Worm (Caenorhabditis elegans) whole organism, L4 larva: Measurements from ENCODE around the gene msp-36.

Source experiments
- F26F4.8 ChIP-seq: fragments of 200-800 bp; sonication (Bioruptor generic); conservative IDR thresholded peaks from 2 replicates; pipeline ENCODE4 v1.3.6; 2022; ENCODE audit warnings: missing genetic modification characterization, missing compliant biosample characterization
- F49E8.2 ChIP-seq: sonication (generic microtip); optimal IDR thresholded peaks from 2 replicates; lab custom pipeline; 2016; ENCODE audit warnings: missing compliant biosample characterization, mild to moderate bottlenecking, missing genetic modification characterization, borderline replicate concordance
- Y105C5A.15 ChIP-seq: fragments of 200-800 bp; sonication (Bioruptor generic); IDR thresholded peaks from 2 replicates; pipeline ENCODE4 v1.3.6; 2022; ENCODE audit warnings: missing genetic modification characterization, missing compliant biosample characterization
- Y5F2A.4 ChIP-seq: fragments of 200-800 bp; sonication (Bioruptor generic); optimal IDR thresholded peaks from 2 replicates; lab custom pipeline; 2018; ENCODE audit warnings: mild to moderate bottlenecking, missing genetic modification characterization, missing compliant biosample characterization
- Y75B8A.6 ChIP-seq: fragments of 200-800 bp; sonication (Bioruptor generic); IDR thresholded peaks from 2 replicates; pipeline ENCODE4 v1.3.6; 2022; ENCODE audit warnings: missing genetic modification reagents, missing genetic modification characterization, missing compliant biosample characterization
- ZK546.5 ChIP-seq, 2 experiments: sonication (generic microtip); optimal IDR thresholded peaks; 2 replicates each; lab custom pipeline; 2017; ENCODE audit warnings: missing biosample characterization in 2 of 2, missing genetic modification characterization in 2 of 2
- daf-12 ChIP-seq: fragments of 150-350 bp; optimal IDR thresholded peaks from 2 replicates; lab custom pipeline; 2014; ENCODE audit warnings: missing biosample characterization, missing genetic modification reagents, missing genetic modification characterization
- daf-16 ChIP-seq, 3 experiments: sonication (generic microtip); optimal IDR thresholded peaks; 2 replicates each; lab custom pipeline; 2016 to 2017; ENCODE audit warnings: missing genetic modification characterization in 3 of 3, missing genetic modification reagents in 3 of 3, mild to moderate bottlenecking in 2 of 3, missing compliant biosample characterization in 2 of 3, missing biosample characterization in 1 of 3, moderate library complexity in 1 of 3
- daf-19 ChIP-seq: fragments of 200-800 bp; sonication (Bioruptor generic); conservative IDR thresholded peaks from 2 replicates; pipeline ENCODE4 v1.3.6; 2022; ENCODE audit warnings: missing genetic modification characterization, missing compliant biosample characterization
- daf-8 ChIP-seq: fragments of 200-800 bp; sonication (Bioruptor generic); IDR thresholded peaks from 2 replicates; pipeline ENCODE4 v1.3.6; 2022; ENCODE audit warnings: missing genetic modification characterization, missing compliant biosample characterization
- dmd-6 ChIP-seq: fragments of 200-800 bp; sonication (Bioruptor generic); IDR thresholded peaks from 2 replicates; pipeline ENCODE4 v1.3.6; 2022; ENCODE audit warnings: missing genetic modification reagents, missing genetic modification characterization, missing compliant biosample characterization
- dpl-1 ChIP-seq: fragments of 150-350 bp; optimal IDR thresholded peaks from 2 replicates; lab custom pipeline; 2014; ENCODE audit warnings: missing biosample characterization, missing genetic modification reagents, missing genetic modification characterization
- dve-1 ChIP-seq: sonication (generic microtip); optimal IDR thresholded peaks from 2 replicates; lab custom pipeline; 2017; ENCODE audit warnings: antibody characterized with exemption, mild to moderate bottlenecking, missing genetic modification characterization, missing compliant biosample characterization; ENCODE audit not compliant: insufficient read depth
- egl-27 ChIP-seq: sonication (generic microtip); optimal IDR thresholded peaks from 3 replicates; lab custom pipeline; 2017; ENCODE audit warnings: missing biosample characterization, missing genetic modification reagents, missing genetic modification characterization
- egl-43 ChIP-seq: fragments of 200-800 bp; sonication (Bioruptor generic); IDR thresholded peaks from 2 replicates; pipeline ENCODE4 v1.3.6; 2022; ENCODE audit warnings: missing genetic modification reagents, missing genetic modification characterization, missing compliant biosample characterization
- fos-1 ChIP-seq: fragments of 150-350 bp; optimal IDR thresholded peaks from 2 replicates; lab custom pipeline; 2014; ENCODE audit warnings: missing biosample characterization, missing genetic modification characterization
- hlh-30 ChIP-seq: sonication (generic microtip); optimal IDR thresholded peaks from 2 replicates; lab custom pipeline; 2017; ENCODE audit warnings: antibody characterized with exemption, mild to moderate bottlenecking, missing genetic modification characterization, missing compliant biosample characterization; ENCODE audit not compliant: insufficient read depth
- lin-1 ChIP-seq: fragments of 200-800 bp; sonication (Bioruptor generic); IDR thresholded peaks from 2 replicates; pipeline ENCODE4 v1.3.6; 2022; ENCODE audit warnings: missing genetic modification reagents, missing genetic modification characterization, missing compliant biosample characterization
- lin-13 ChIP-seq: fragments of 150-350 bp; optimal IDR thresholded peaks from 2 replicates; lab custom pipeline; 2014; ENCODE audit warnings: missing biosample characterization, missing genetic modification reagents, missing genetic modification characterization
- lin-38 ChIP-seq: fragments of 200-800 bp; sonication (Bioruptor generic); IDR thresholded peaks from 2 replicates; pipeline ENCODE4 v1.3.6; 2022; ENCODE audit warnings: missing genetic modification reagents, missing genetic modification characterization, missing compliant biosample characterization
- lin-39 ChIP-seq: fragments of 150-350 bp; optimal IDR thresholded peaks from 2 replicates; lab custom pipeline; 2014; ENCODE audit warnings: missing biosample characterization, missing genetic modification reagents, missing genetic modification characterization
- lir-3 ChIP-seq: sonication (generic microtip); optimal IDR thresholded peaks from 2 replicates; lab custom pipeline; 2016; ENCODE audit warnings: mild to moderate bottlenecking, missing genetic modification characterization, missing compliant biosample characterization
- lsy-2 ChIP-seq, 2 experiments: fragments of 150-350 bp in 1 of 2; sonication (generic microtip) in 1 of 2; optimal IDR thresholded peaks; 2 replicates each; lab custom pipeline; 2014 to 2017; ENCODE audit warnings: missing biosample characterization in 2 of 2, missing genetic modification characterization in 2 of 2
- madf-5 ChIP-seq, 2 experiments: fragments of 200-800 bp; sonication (Bioruptor generic); IDR thresholded peaks; 2 replicates each; pipeline ENCODE4 v1.3.6; 2022; ENCODE audit warnings: missing compliant biosample characterization in 2 of 2, missing genetic modification characterization in 2 of 2
- madf-9 ChIP-seq: fragments of 200-800 bp; sonication (Bioruptor generic); conservative IDR thresholded peaks from 2 replicates; pipeline ENCODE4 v1.3.6; 2022; ENCODE audit warnings: missing genetic modification reagents, missing genetic modification characterization, missing compliant biosample characterization
- mdt-29 ChIP-seq: fragments of 200-800 bp; sonication (Bioruptor generic); IDR thresholded peaks from 2 replicates; pipeline ENCODE4 v1.3.6; 2022; ENCODE audit warnings: missing genetic modification reagents, missing genetic modification characterization, missing compliant biosample characterization
- mxl-2 ChIP-seq: fragments of 200-800 bp; sonication (Bioruptor generic); conservative IDR thresholded peaks from 2 replicates; pipeline ENCODE4 v1.3.6; 2022; ENCODE audit warnings: missing genetic modification reagents, missing genetic modification characterization, missing compliant biosample characterization
- nhr-25 ChIP-seq: sonication (generic microtip); optimal IDR thresholded peaks from 2 replicates; lab custom pipeline; 2017; ENCODE audit warnings: missing genetic modification characterization, mild to moderate bottlenecking, missing compliant biosample characterization, antibody characterized with exemption, moderate library complexity, borderline replicate concordance; ENCODE audit not compliant: insufficient read depth
- pha-4 ChIP-seq, 2 experiments: fragments of 150-350 bp in 1 of 2; fragments of 200-800 bp in 1 of 2; sonication (Bioruptor generic) in 1 of 2; IDR thresholded peaks in 1 of 2; optimal IDR thresholded peaks in 1 of 2; 2 replicates each; pipeline versions ENCODE4 v1.3.6 to Lab custom; 2014 to 2022; ENCODE audit warnings: missing genetic modification characterization in 2 of 2, missing genetic modification reagents in 2 of 2, missing biosample characterization in 1 of 2, missing compliant biosample characterization in 1 of 2
- rbr-2 ChIP-seq: sonication (generic microtip); optimal IDR thresholded peaks from 2 replicates; lab custom pipeline; 2016; ENCODE audit warnings: missing genotype, missing genetic modification characterization, missing compliant biosample characterization
- saeg-2 ChIP-seq: fragments of 200-800 bp; sonication (Bioruptor generic); IDR thresholded peaks from 2 replicates; pipeline ENCODE4 v1.3.6; 2022; ENCODE audit warnings: missing genetic modification reagents, missing genetic modification characterization, missing compliant biosample characterization
- set-16 ChIP-seq: fragments of 200-800 bp; sonication (Bioruptor generic); IDR thresholded peaks from 2 replicates; pipeline ENCODE4 v1.3.6; 2022; ENCODE audit warnings: missing genetic modification reagents, missing genetic modification characterization, missing compliant biosample characterization
- snpc-4 ChIP-seq: fragments of 150-350 bp; optimal IDR thresholded peaks from 2 replicates; lab custom pipeline; 2014; ENCODE audit warnings: missing biosample characterization, missing genetic modification characterization
- spr-1 ChIP-seq: sonication (generic microtip); optimal IDR thresholded peaks from 2 replicates; lab custom pipeline; 2016; ENCODE audit warnings: mild to moderate bottlenecking, missing genetic modification characterization, missing compliant biosample characterization
- spr-3 ChIP-seq: fragments of 200-800 bp; sonication (Bioruptor generic); optimal IDR thresholded peaks from 2 replicates; lab custom pipeline; 2018; ENCODE audit warnings: mild to moderate bottlenecking, missing genetic modification characterization, missing compliant biosample characterization
- tag-97 ChIP-seq: fragments of 200-800 bp; sonication (Bioruptor generic); IDR thresholded peaks from 2 replicates; pipeline ENCODE4 v1.3.6; 2022; ENCODE audit warnings: missing genetic modification characterization, missing compliant biosample characterization
- tra-1 ChIP-seq: fragments of 200-800 bp; sonication (Bioruptor generic); IDR thresholded peaks from 2 replicates; pipeline ENCODE4 v1.3.6; 2022; ENCODE audit warnings: missing genetic modification reagents, missing genetic modification characterization, missing compliant biosample characterization
- unc-130 ChIP-seq: sonication (generic microtip); optimal IDR thresholded peaks from 2 replicates; lab custom pipeline; 2016; ENCODE audit warnings: missing genetic modification reagents, missing genetic modification characterization, missing compliant biosample characterization
- unc-62 ChIP-seq, 3 experiments: fragments of 150-350 bp in 1 of 3; sonication (generic microtip); optimal IDR thresholded peaks in 2 of 3; peaks in 1 of 3; 1 replicate in 1 of 3; 2 replicates in 2 of 3; lab custom pipeline; 2014 to 2017; ENCODE audit warnings: missing biosample characterization in 3 of 3, missing genetic modification characterization in 3 of 3, missing genetic modification reagents in 3 of 3, missing genotype in 1 of 3
- zfp-3 ChIP-seq: fragments of 200-800 bp; sonication (Bioruptor generic); conservative IDR thresholded peaks from 2 replicates; pipeline ENCODE4 v1.3.6; 2022; ENCODE audit warnings: missing genetic modification reagents, missing genetic modification characterization, missing compliant biosample characterization
- zip-11 ChIP-seq: fragments of 200-800 bp; sonication (Bioruptor generic); IDR thresholded peaks from 2 replicates; pipeline ENCODE4 v1.3.6; 2022; ENCODE audit warnings: missing genetic modification characterization, missing compliant biosample characterization
- zip-2 ChIP-seq: fragments of 150-350 bp; optimal IDR thresholded peaks from 2 replicates; lab custom pipeline; 2014; ENCODE audit warnings: missing biosample characterization, missing genetic modification characterization

Gene msp-36

ce11 chrIV:10080816-10081215, 14.4 kb upstream of the msp-36 start, which contains the start of gene W01B6.6:
W01B6.6 (plus strand) TSS chrIV:10081116.
- no peak for TF ChIP-seq zip-2
- TF ChIP-seq madf-5 (GFP tag; IDR thresholded peaks at IDR 0.05; lab: Robert Waterston, UW), result no peak
- no peak for TF ChIP-seq lin-39 (tag; lab: Kevin White, UChicago)
- no peak for TF ChIP-seq zip-11
- no peak for TF ChIP-seq tag-97
- no peak for TF ChIP-seq fos-1
- TF ChIP-seq Y5F2A.4, result no peak
- no peak for TF ChIP-seq lsy-2 (tag; optimal IDR thresholded peaks at IDR 0.05; lab: Kevin White, UChicago)
- no peak for TF ChIP-seq lin-1 (GFP tag; lab: Robert Waterston, UW)
- no peak for TF ChIP-seq daf-12 (tag; lab: Kevin White, UChicago)
- no peak for TF ChIP-seq spr-3 (GFP tag; lab: Kevin White, UChicago)
- no peak for TF ChIP-seq Y105C5A.15 (GFP tag; lab: Robert Waterston, UW)
- no peak for TF ChIP-seq pha-4 (GFP tag; IDR thresholded peaks at IDR 0.05; lab: Robert Waterston, UW)
- TF ChIP-seq pha-4 (tag; optimal IDR thresholded peaks at IDR 0.05; lab: Kevin White, UChicago), result no peak
- no peak for TF ChIP-seq nhr-25 (tag; lab: Kevin White, UChicago)
- TF ChIP-seq dve-1 (tag; lab: Kevin White, UChicago), result no peak
- TF ChIP-seq mdt-29 (GFP tag; lab: Robert Waterston, UW), result no peak
- TF ChIP-seq dmd-6 (GFP tag; lab: Robert Waterston, UW), result no peak
- no peak for TF ChIP-seq lir-3 (tag; lab: Kevin White, UChicago)

ce11 chrIV:10084323-10084959, 10.8 kb upstream of the msp-36 start, which contains the start of gene W01B6.8:
W01B6.8 (minus strand) TSS chrIV:10084373.
- TF ChIP-seq pha-4 (GFP tag; IDR thresholded peaks at IDR 0.05; lab: Robert Waterston, UW), result peak; percentile 67; the same call in 1 of the 2 replicates
- no peak for TF ChIP-seq pha-4 (tag; optimal IDR thresholded peaks at IDR 0.05; lab: Kevin White, UChicago)
- TF ChIP-seq set-16, result peak; percentile 99
- TF ChIP-seq egl-43 (GFP tag; lab: Robert Waterston, UW), result 0 out of 2 replicates have a peak, but pooled peaks have one; percentile 19
- TF ChIP-seq ZK546.5 (tag; optimal IDR thresholded peaks at IDR 0.05; lab: Kevin White, UChicago), result no peak

DNA sequence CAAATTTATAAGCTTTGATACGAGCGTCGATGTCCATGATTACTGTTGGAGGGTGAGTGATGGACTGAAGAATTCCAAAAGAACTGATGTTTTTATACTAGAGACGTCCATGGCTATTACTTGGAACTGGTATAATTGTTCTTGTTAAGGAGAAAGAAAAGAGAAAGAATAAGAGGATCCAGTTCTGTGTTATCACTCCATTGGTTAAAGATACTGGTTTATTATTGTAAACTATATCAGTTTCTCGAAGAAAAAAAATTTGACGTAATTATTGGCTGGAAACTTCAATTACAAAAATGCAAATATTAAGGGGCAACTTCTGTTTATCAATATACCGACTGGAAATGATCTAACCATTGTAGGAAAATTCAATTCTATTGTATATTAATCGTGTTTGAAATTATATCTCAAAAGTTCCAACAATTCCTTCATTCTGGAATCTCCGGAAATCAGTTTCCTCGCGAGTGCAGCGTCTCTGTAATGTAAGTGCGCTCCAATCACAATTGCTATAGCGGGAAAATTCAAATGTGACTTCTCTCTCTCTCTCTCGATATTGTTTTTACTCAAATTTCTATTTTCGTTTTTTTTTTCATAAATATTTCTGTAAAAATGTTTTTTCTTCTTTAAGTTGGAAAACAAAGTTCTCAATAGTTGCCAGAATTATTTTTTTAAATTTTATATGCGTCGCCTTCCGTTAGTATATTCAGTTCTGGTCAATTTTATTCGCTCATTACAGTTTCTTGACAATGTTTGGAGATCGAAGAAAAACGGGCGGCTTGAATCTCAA, 9.6 kb upstream of the msp-36 start, which contains the start of the genes col-2 and ndc-80:
TSS of gene col-2 (minus strand) at position 51 of the 787 bp plus-strand sequence.
TSS of gene ndc-80 (plus strand) at position 737 of the 787 bp plus-strand sequence.
- TF ChIP-seq lin-13 (GFP tag; lab: Kevin White, UChicago) (peak; percentile 37), snpc-4 (tag; lab: Kevin White, UChicago) (no peak), fos-1 (no peak), zfp-3 (no peak), F49E8.2 (no peak), daf-12 (tag; lab: Kevin White, UChicago) (no peak), mxl-2 (no peak), unc-130 (peak; percentile 82), spr-1 (tag; lab: Kevin White, UChicago) (no peak), daf-8 (no peak), egl-27 (tag; lab: Kevin White, UChicago) (no peak), F26F4.8 (no peak), unc-62 (GFP tag; optimal IDR thresholded peaks at IDR 0.05 in 1 of 2; lab: Kevin White, UChicago) (no peak), unc-62 (tag; optimal IDR thresholded peaks at IDR 0.05; lab: Kevin White, UChicago) (no peak), dpl-1 (GFP tag; lab: Kevin White, UChicago) (peak; percentile 82), tra-1 (GFP tag; lab: Robert Waterston, UW) (no peak), saeg-2 (no peak), rbr-2 (peak; percentile 43), hlh-30 (tag; lab: Kevin White, UChicago) (no peak), madf-9 (no peak), lin-38 (GFP tag; lab: Robert Waterston, UW) (peak; percentile 94), daf-16 (GFP tag; optimal IDR thresholded peaks at IDR 0.05; lab: Kevin White, UChicago) (no peak), daf-16 (tag; optimal IDR thresholded peaks at IDR 0.05; lab: Kevin White, UChicago) (no peak), zip-2 (no peak), daf-19 (no peak), Y75B8A.6 (GFP tag; lab: Robert Waterston, UW) (no peak)
